Worm (Caenorhabditis elegans): ENCODE measurements around the gene F01G12.18.

DNA sequence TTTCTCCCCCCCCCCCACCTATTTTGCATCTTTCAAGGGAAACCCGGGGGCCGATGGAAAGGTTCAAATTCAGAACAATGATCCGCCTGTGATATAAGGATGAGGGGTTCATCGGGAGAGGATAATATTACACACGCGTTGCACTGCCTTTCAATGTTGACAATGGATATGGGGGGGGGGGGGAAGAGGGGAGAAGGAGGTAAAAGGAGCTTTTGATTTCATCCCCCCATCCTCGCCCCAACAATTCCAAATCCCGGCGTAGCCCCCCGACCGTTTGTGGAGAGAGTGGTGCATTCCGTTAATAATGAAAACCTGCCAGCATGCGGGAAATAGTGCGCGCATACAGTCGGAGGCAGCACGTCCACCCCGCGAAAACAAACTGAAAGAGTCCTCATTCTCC, 48.8 kb upstream of the F01G12.18 start:
- no peak for TF ChIP-seq elt-3 (tag; optimal IDR thresholded peaks at IDR 0.05)
- no peak for TF ChIP-seq mab-5 (tag; optimal IDR thresholded peaks at IDR 0.05)
- no peak for TF ChIP-seq ces-1 (GFP tag; optimal IDR thresholded peaks at IDR 0.05)
- TF ChIP-seq nhr-28 (tag; optimal IDR thresholded peaks at IDR 0.05): no peak
- no peak for TF ChIP-seq unc-62 (GFP tag; optimal IDR thresholded peaks at IDR 0.05)
- TF ChIP-seq lin-32 (GFP tag; optimal IDR thresholded peaks at IDR 0.05): no peak
- no peak for TF ChIP-seq unc-39 (tag; optimal IDR thresholded peaks at IDR 0.05)
- TF ChIP-seq unc-120 (tag; optimal IDR thresholded peaks at IDR 0.05; ENCODE audit: poor library complexity, severe bottlenecking): no peak
